Worm (Caenorhabditis elegans) whole organism, midembryonic: Measurements from ENCODE around the gene odr-4.

ENCODE experiments used
- T22C8.4 ChIP-seq: fragments of 200-800 bp; sonication (Bioruptor generic); IDR thresholded peaks from 2 replicates; pipeline ENCODE4 v1.3.6; 2022; ENCODE audit warnings: missing genetic modification characterization, missing compliant biosample characterization
- flt-1 ChIP-seq: fragments of 200-800 bp; sonication (Bioruptor generic); IDR thresholded peaks from 2 replicates; pipeline ENCODE4 v1.3.6; 2022; ENCODE audit warnings: missing genetic modification characterization, missing compliant biosample characterization
- klf-2 ChIP-seq: fragments of 200-800 bp; sonication (Bioruptor generic); conservative IDR thresholded peaks from 2 replicates; pipeline ENCODE4 v1.3.6; 2022; ENCODE audit warnings: missing genetic modification reagents, missing genetic modification characterization, missing compliant biosample characterization
- tab-1 ChIP-seq: fragments of 200-800 bp; sonication (Bioruptor generic); IDR thresholded peaks from 2 replicates; pipeline ENCODE4 v1.3.6; 2022; ENCODE audit warnings: missing genetic modification characterization, missing compliant biosample characterization
- ztf-23 ChIP-seq: fragments of 200-800 bp; sonication (Bioruptor generic); IDR thresholded peaks from 2 replicates; pipeline ENCODE4 v1.3.6; 2022; ENCODE audit warnings: missing genetic modification reagents, missing genetic modification characterization, missing compliant biosample characterization
- ztf-29 ChIP-seq: fragments of 200-800 bp; sonication (Bioruptor generic); IDR thresholded peaks from 2 replicates; pipeline ENCODE4 v1.3.6; 2022; ENCODE audit warnings: missing genetic modification reagents, missing genetic modification characterization, missing compliant biosample characterization

DNA sequence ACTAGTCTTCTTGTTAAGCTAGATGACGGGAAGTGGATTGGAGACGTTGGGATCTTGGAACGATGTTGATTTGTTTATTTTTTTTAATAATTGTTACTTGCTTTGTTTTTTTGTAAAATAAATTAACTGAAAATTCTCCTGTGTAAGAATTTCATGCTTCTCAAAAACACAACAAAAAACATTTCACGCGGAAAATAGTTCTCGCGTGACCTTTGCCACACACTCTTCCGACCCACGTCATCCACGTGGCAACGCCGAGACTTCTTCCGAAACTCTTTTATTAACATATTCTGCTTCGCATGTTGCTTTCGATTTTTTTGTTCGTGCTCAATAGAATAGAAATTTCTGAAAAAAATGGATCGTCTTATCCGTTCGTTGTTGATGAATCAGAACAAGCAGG is 19.0 kb upstream of the odr-4 start, which contains the start of gene F37A4.5:
- TF ChIP-seq ztf-23 (GFP tag; lab: Robert Waterston, UW), result no peak
- TF ChIP-seq ztf-29, result no peak
- no peak for TF ChIP-seq T22C8.4 (GFP tag; lab: Robert Waterston, UW)
- no peak for TF ChIP-seq flt-1
- TF ChIP-seq tab-1 (GFP tag; lab: Robert Waterston, UW), result no peak
- no peak for TF ChIP-seq klf-2 (GFP tag; lab: Robert Waterston, UW)
